Fruit fly (Drosophila melanogaster): ENCODE results near the gene csw.

The csw gene

DNA sequence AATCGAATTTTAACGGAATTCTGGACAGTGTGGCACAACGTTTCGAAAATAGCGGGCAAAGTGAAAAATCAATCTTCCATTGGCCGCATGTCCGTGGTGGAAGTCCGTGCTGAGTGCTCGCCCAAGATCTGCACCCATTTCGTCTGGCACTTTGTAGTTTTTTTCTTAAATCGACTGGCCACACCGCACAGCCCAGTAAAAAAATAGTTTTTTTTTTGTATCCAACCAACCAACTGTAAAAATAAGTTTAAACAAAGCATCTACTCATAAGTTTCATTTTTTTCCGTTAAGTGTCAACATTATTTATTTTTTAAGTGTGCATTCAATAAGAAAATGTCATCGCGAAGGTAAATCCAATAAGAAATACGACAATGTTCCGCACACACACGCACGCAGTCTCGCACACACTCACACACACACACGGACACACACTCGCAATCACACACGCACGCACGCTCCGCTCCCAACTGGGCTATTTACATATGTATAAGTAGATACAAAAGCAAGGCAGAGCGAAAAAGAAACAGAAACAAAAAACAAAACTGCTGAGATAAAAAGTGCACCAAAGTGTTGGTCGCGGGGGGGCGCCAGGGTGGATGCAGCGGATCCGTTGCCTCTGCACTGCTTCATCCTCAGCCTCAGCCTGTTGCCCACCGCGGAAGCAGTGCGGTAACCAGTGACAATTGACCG, at the start of gene csw (continued):
- TF ChIP-seq CG3847 (GFP tag; IDR thresholded peaks at IDR 0.05), result peak; percentile 87
- peak; percentile 30 for TF ChIP-seq CG1647 (GFP tag; optimal IDR thresholded peaks at IDR 0.05)
- peak; percentile 31 for TF ChIP-seq CG4282 (GFP tag; optimal IDR thresholded peaks at IDR 0.05)
- peak; percentile 86 for TF ChIP-seq Drgx (GFP tag; IDR thresholded peaks at IDR 0.05)
- TF ChIP-seq CG9817 (tag; optimal IDR thresholded peaks at IDR 0.05), result peak; percentile 22
- no peak for TF ChIP-seq Hand (GFP tag; optimal IDR thresholded peaks at IDR 0.05)
- TF ChIP-seq crc (GFP tag; optimal IDR thresholded peaks at IDR 0.05), result no peak
- TF ChIP-seq yki (optimal IDR thresholded peaks at IDR 0.05), result no peak
- TF ChIP-seq ab (GFP tag; optimal IDR thresholded peaks at IDR 0.05), result no peak
- TF ChIP-seq tup (GFP tag; optimal IDR thresholded peaks at IDR 0.05), result no peak
- no peak for TF ChIP-seq ro (GFP tag; IDR thresholded peaks at IDR 0.05)
- no peak for TF ChIP-seq h (optimal IDR thresholded peaks at IDR 0.05)
- TF ChIP-seq az2 (GFP tag; optimal IDR thresholded peaks at IDR 0.05), result no peak
- TF ChIP-seq pros (GFP tag; optimal IDR thresholded peaks at IDR 0.05), result no peak
- TF ChIP-seq so (GFP tag; IDR thresholded peaks at IDR 0.05), result no peak
- TF ChIP-seq Nf-YA (GFP tag; IDR thresholded peaks at IDR 0.05), result no peak
- peak; percentile 12 to 72 for TF ChIP-seq Trl (optimal IDR thresholded peaks at IDR 0.05)
- peak; percentile 39 for TF ChIP-seq Trl (GFP tag; optimal IDR thresholded peaks at IDR 0.05)
- no peak for TF ChIP-seq Ssrp (tag; optimal IDR thresholded peaks at IDR 0.05)
- TF ChIP-seq Kr (GFP tag; optimal IDR thresholded peaks at IDR 0.05), result no peak
- peak; percentile 69 for TF ChIP-seq CG2120 (GFP tag; optimal IDR thresholded peaks at IDR 0.05)
- no peak for TF ChIP-seq CG16815 (GFP tag; optimal IDR thresholded peaks at IDR 0.05)
- TF ChIP-seq row (GFP tag; IDR thresholded peaks at IDR 0.05), result no peak
- TF ChIP-seq pita (GFP tag; optimal IDR thresholded peaks at IDR 0.05), result peak; percentile 93
- no peak for TF ChIP-seq CG4730 (GFP tag; IDR thresholded peaks at IDR 0.05)
- no peak for TF ChIP-seq zen2 (GFP tag; IDR thresholded peaks at IDR 0.05; ENCODE audit: partially characterized antibody)
- no peak for TF ChIP-seq dimm (GFP tag; IDR thresholded peaks at IDR 0.05)
- TF ChIP-seq CG4360 (GFP tag; IDR thresholded peaks at IDR 0.05), result no peak
- TF ChIP-seq CG12236 (GFP tag; optimal IDR thresholded peaks at IDR 0.05), result no peak
- TF ChIP-seq CG6272 (GFP tag; IDR thresholded peaks at IDR 0.05), result peak; percentile 11; the same call in 1 of the 2 replicates
- peak in 1 of 2 experiments; percentile 90 for TF ChIP-seq bsh (GFP tag; optimal IDR thresholded peaks at IDR 0.05)
- TF ChIP-seq Ets97D (GFP tag; optimal IDR thresholded peaks at IDR 0.05), result peak; percentile 91
- TF ChIP-seq eyg (GFP tag; optimal IDR thresholded peaks at IDR 0.05), result no peak
- no peak for TF ChIP-seq eve (GFP tag; optimal IDR thresholded peaks at IDR 0.05)
- no peak for TF ChIP-seq D (optimal IDR thresholded peaks at IDR 0.05)
- no peak for TF ChIP-seq D (GFP tag; optimal IDR thresholded peaks at IDR 0.05)
- TF ChIP-seq CG13123 (GFP tag; optimal IDR thresholded peaks at IDR 0.05), result no peak
- no peak for TF ChIP-seq tna (GFP tag; IDR thresholded peaks at IDR 0.05; ENCODE audit: partially characterized antibody)
- peak; percentile 60 for TF ChIP-seq Antp (GFP tag; optimal IDR thresholded peaks at IDR 0.05)

DNA sequence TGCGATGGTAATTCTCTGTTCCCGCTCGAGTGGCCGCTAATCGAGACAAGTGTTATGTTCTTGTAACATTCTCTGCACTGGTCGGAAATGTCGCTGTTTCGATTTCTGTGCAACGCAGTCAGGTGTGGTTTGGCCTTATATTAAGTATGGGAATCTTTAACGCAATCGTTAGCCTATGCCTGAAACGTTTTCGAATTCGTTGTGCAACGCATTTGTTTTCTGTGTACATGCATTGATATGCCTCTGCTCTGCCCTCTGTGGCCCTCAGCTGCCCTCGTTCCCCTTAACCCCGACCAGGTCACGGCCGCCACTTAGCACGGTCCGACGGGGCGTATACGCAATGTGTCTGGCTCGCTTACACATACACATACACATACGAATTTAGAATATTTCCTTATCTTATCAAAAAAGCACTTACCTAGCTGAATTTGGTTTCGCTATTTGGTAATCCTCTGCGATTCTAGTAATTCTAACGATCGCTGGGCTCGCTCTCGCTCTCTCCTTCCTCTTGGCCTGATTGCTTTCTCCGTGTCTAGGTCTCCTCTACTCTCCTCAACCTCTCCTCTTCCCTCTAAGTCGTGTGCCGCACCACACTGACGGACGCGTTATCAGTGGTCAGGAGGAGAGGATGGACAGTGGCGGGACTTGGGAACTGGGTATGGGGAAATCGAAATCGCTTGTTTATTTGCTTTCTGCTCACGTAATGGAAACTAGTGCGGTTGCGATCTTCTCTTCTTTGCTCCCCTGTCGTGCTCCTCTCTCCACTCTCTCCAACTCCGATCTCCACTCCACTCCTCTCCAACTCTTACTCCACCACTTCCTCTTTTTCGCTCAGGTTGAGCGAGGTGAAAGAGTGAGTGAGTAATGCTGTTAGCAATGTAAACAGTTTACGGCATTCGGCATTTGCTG, 45.0 kb upstream of the csw start:
- TF ChIP-seq Dref (GFP tag; IDR thresholded peaks at IDR 0.05) (0 out of 2 replicates have a peak, but pooled peaks have one; percentile 10), Scr (GFP tag; IDR thresholded peaks at IDR 0.05; ENCODE audit: partially characterized antibody) (0 out of 2 replicates have a peak, but pooled peaks have one; percentile 7), row (GFP tag; IDR thresholded peaks at IDR 0.05) (peak; percentile 6; the same call in 1 of the 3 replicates), CG1233 (GFP tag; optimal IDR thresholded peaks at IDR 0.05) (no peak), Hr78 (GFP tag; optimal IDR thresholded peaks at IDR 0.05) (peak in 1 of 2 experiments; percentile 97), GATAe (GFP tag; conservative IDR thresholded peaks at IDR 0.05) (0 out of 2 replicates have a peak, but pooled peaks have one; percentile 25), CG34422 (GFP tag; IDR thresholded peaks at IDR 0.05) (no peak), nom (GFP tag; optimal IDR thresholded peaks at IDR 0.05) (peak; percentile 4), sug (tag; optimal IDR thresholded peaks at IDR 0.05) (peak; percentile 64), chinmo (GFP tag; IDR thresholded peaks at IDR 0.05; ENCODE audit: partially characterized antibody) (0 out of 4 replicates have a peak, but pooled peaks have one; percentile 31), bigmax (GFP tag; optimal IDR thresholded peaks at IDR 0.05) (no peak), grau (tag; optimal IDR thresholded peaks at IDR 0.05) (no peak), CG7372 (GFP tag; IDR thresholded peaks at IDR 0.05) (peak; percentile 69)

All from whole organism, embryonic.